Fruit fly (Drosophila melanogaster) Kc167 (cell line): Measurements from ENCODE around the gene hth.

Source experiments
- Myc ChIP-seq: fragments of >200 bp; optimal IDR thresholded peaks from 2 replicates; lab custom pipeline; 2017; ENCODE audit warnings: missing external identifiers
- Sin3A ChIP-seq: fragments of >200 bp; optimal IDR thresholded peaks from 2 replicates; lab custom pipeline; 2018; ENCODE audit warnings: missing external identifiers
- insv ChIP-seq: fragments of >200 bp; optimal IDR thresholded peaks from 3 replicates; lab custom pipeline; 2018; ENCODE audit warnings: missing external identifiers
- psq ChIP-seq: fragments of >200 bp; optimal IDR thresholded peaks from 2 replicates; lab custom pipeline; 2017; ENCODE audit warnings: missing external identifiers
- ttk ChIP-seq: sonication (Bioruptor generic); optimal IDR thresholded peaks from 2 replicates; lab custom pipeline; 2017; ENCODE audit warnings: missing external identifiers

dm6 chr3R:10547673-10548072 is 91.7 kb downstream of the hth start:
- no peak for TF ChIP-seq insv (lab: Kevin White, UChicago)
- no peak for TF ChIP-seq Sin3A (lab: Kevin White, UChicago)
- TF ChIP-seq psq (lab: Kevin White, UChicago): no peak
- no peak for TF ChIP-seq ttk (lab: Kevin White, UChicago)
- TF ChIP-seq Myc (lab: Kevin White, UChicago): no peak
